Worm (Caenorhabditis elegans) whole organism, dauer: Measurements from ENCODE around the gene C45H4.13.
"Not testable (repeated sequence)": the region's sequence is repeated elsewhere in the genome, so short reads cannot be mapped to it uniquely, and the experiment has no call there.

Source experiments
- unc-62 ChIP-seq: sonication (generic microtip); optimal IDR thresholded peaks from 2 replicates; lab custom pipeline; 2017; ENCODE audit warnings: missing biosample characterization, missing genetic modification reagents, missing genetic modification characterization

Gene C45H4.13

DNA sequence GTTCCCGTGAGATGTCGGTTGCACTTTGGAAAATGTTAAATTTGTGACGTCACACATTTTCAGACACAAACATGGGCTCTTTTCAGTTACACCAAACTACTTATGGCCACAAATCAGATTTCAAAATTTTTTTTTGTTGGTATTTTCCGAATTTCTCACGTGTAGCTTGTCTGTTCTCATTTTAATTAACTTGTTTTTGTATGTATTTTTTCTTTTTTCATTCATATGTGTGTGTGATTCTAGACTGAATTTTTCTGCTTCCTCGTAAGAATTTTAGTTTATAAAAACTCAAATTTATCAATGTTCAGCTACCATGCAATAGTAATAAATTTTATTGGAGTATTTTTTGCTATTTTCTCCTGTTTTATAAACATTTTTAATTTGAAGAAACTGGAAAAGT, 6.1 kb upstream of the C45H4.13 start, which contains the start of gene srbc-22:
Gene srbc-22, plus strand, starts transcription at position 301 of the 400 bp plus-strand sequence.
- TF ChIP-seq unc-62 (GFP tag; lab: Kevin White, UChicago): no peak

- no peak for TF ChIP-seq unc-62 (GFP tag; lab: Kevin White, UChicago)
These were observed 4.5 kb upstream of the C45H4.13 start, which contains the start of gene srbc-21 for ce11 chrV:2155232-2155631. TSS of gene srbc-21 (plus strand) at chrV:2155532.

DNA sequence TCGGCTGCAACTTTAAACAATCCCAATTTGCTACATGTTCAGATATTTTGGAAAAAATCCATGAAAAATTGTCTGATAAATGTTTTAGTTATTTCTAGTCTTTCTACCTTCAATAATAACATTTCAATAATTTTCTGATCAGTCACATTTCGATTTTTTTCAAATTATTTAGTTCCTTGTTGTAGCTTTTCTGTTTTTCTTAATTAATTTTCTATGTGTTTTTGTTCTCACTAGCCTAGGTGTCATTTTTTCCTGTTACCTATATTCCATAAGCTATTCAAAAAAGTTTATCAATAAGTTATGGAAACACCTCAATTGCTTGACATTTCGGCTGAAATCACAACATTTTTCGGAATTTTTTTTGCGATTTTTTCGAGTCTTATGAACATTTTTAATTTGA, 2.5 kb upstream of the C45H4.13 start, which contains the start of gene srbc-23:
Gene srbc-23, plus strand, starts transcription at position 301 of the 400 bp plus-strand sequence.
- TF ChIP-seq unc-62 (GFP tag; lab: Kevin White, UChicago): no peak

DNA sequence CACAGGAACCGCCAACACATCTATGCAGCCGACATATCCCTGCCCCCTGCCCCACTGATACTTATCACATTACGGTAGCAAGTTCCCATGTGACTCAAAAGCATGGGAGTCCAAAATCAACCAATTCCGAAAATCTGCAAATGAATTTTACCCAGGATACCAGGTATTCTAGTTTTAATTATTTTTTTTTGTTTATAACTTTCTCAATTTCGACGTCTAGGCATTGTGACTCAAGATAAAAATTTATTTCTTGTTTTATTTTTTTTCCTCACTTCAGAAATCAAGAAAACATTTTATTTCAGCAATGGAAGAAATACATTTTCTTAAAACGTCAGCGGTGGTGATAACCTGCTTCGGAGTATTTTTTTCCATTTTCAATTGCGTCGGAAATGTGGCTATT, 682 bp upstream of the C45H4.13 start, which contains the start of gene srbc-24:
Gene srbc-24, plus strand, starts transcription at position 301 of the 400 bp plus-strand sequence.
- no peak for TF ChIP-seq unc-62 (GFP tag; lab: Kevin White, UChicago)

DNA sequence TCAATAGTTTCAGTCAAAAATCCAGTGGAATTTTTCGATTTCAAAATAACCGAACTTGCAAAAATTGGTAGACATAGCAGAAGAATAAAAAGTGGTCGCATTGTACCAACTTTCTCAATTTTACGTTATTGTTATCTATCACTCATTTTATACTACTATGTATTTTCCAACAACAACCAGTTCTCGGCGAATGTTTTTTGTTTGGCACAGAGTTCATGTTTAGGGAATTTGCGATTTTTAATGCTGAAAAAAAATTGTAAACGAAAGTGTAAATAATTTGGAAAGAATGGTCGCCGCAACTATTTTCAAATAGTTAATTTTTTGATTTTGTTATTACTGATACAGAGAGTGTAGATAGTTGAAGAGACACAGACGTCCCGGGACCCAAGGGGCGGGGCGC, 1.3 kb downstream of the C45H4.13 start, which contains the start of gene C45H4.21:
Gene C45H4.21, minus strand, starts transcription at position 101 of the 400 bp plus-strand sequence.
- no peak for TF ChIP-seq unc-62 (GFP tag; lab: Kevin White, UChicago)

- TF ChIP-seq unc-62 (GFP tag; lab: Kevin White, UChicago): no peak
These were observed 4.0 kb downstream of the C45H4.13 start, which contains the start of gene srbc-20 for ce11 chrV:2146795-2147194. TSS of gene srbc-20 (plus strand) at chrV:2147095.

DNA sequence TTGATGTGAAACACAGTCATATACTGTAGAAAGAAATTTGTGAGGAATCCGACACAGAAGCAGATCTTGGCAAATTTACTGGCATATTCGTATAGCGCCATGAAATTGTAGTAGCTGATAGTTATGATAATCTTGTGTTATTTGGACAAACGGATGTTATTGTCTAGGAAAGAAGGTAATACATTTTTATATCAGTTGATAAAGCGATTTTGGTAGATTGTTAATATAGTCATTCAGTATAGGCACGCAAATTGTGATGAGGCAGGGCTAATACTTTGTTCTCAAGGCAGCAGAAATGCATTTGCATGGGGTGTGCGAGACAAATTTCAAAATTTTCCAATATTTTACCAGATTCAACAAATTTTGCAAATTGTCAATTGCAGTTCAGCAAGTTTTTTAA, 4.7 kb downstream of the C45H4.13 start, which contains the start of gene str-52:
Gene str-52, minus strand, starts transcription at position 101 of the 400 bp plus-strand sequence.
- TF ChIP-seq unc-62 (GFP tag; lab: Kevin White, UChicago): no peak

DNA sequence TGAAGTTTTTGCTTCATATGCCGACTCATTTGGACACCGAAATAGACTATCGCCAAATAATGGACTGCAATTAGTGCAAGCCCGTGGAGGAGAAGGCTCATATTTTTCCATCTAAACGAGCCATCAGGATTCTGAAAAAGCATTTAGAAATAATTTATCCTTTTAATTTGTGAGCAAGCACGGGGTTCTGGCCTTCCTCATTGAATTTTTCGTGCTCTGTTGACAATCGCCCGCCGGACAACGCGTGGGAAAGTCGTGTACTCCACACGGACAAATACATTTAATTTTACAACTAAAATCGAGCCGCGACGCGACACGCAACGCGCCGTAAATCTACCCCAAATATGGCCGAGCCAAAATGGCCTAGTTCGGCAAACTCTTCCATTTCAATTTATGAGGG, 6.4 kb downstream of the C45H4.13 start, which contains the start of gene F22F7.12:
Gene F22F7.12, minus strand, starts transcription at position 101 of the 400 bp plus-strand sequence.
- TF ChIP-seq unc-62 (GFP tag; lab: Kevin White, UChicago): not testable (repeated sequence)

DNA sequence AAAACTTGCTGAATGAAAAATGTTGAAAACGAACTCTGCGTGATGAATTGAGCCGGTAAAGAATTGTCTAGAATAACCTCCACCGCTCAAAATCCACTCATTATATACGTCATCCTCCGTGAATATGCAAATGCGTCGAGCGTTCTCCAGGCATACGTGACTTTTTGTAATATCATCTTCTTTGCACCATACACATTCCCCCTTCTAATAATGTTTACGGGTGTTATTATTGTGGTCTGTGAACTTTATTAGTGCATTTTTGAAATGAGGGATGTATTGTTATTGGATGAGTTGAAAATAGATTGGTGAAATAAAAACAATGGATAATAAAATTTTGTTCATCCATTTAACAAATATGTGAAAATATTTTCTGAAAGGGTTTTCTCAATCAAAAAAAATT, 10.9 kb downstream of the C45H4.13 start, which contains the start of gene F22F7.7:
Gene F22F7.7, minus strand, starts transcription at position 125 of the 400 bp plus-strand sequence.
- no peak for TF ChIP-seq unc-62 (GFP tag; lab: Kevin White, UChicago)

DNA sequence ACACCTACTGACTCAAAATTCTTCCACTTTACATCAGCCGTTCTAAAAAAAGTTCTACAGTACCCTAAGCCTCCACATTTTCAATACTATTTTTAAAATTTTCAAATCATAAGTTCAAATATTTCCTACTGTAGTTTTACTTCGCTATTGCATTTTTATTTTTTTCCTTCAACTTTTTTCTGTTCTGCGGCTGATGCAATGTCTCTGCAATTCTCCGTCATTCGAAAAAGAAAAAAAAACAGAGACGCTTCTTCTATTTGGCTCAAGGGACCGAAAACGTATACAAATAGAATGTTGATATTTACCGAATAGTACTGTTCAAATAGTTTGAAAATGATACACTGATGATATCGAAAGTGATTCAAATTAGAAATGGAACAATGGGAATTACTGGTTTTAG, 12.5 kb downstream of the C45H4.13 start:
- TF ChIP-seq unc-62 (GFP tag; lab: Kevin White, UChicago): no peak

DNA sequence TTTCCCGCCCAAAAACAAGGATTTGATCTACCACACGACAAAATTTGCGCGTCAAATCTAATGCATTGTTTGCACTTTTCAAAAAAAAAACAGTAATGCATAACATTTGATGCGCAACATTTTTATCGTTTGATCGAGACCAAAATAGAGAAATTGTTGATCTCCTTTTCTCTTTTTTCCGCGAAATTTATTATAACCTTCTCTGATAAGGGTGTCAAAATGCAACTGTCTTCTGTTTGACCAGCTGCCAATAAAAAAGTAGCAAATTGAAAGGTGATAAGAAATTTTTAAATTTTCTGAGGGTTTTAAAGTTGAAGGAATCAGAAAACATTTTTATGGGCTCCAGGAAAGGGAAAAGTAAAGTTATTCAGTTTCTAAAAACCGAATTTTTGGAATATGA, 13.8 kb downstream of the C45H4.13 start:
- no peak for TF ChIP-seq unc-62 (GFP tag; lab: Kevin White, UChicago)

- no peak for TF ChIP-seq unc-62 (GFP tag; lab: Kevin White, UChicago)
These were observed 15.5 kb downstream of the C45H4.13 start for ce11 chrV:2135323-2135722.

DNA sequence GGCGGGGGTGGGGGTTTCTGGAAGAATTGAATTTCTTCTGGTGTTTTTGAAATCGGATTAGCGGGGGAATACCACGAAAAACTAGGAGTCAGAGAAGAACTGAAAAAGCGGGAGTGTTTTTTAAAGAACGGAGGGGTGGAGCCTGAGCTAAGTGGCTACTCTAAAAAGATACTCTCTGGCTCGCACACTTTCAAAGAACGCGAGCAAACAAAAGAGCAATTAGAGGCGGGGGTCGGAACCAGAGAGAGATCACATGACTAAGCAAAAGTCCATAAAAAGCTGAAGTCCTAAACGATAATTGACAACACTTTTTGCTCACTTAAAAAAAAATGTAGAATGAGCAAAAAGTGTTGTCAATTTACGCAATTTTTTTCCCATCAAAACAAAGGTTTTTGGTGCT, 16.4 kb downstream of the C45H4.13 start:
- TF ChIP-seq unc-62 (GFP tag; lab: Kevin White, UChicago): no peak

DNA sequence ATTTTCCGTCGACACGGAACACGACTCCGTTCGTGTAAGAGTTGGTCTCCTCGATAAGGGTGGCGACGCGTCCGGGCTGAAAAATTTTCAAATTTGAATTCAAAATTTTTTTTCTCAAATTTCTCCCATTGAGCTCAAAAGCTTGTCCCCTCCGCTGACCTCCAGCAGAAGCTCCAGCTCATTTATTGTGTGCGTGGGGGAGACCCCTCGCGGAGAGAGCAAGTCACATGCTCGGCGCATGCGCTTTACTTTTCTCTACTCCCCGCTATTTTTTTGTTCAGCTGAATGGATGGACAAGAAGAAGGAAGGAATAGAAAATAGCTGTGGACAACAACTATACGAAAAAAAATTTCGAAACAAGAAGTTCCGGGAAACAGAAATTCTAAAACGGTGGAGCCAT, 17.3 kb downstream of the C45H4.13 start:
- no peak for TF ChIP-seq unc-62 (GFP tag; lab: Kevin White, UChicago)

DNA sequence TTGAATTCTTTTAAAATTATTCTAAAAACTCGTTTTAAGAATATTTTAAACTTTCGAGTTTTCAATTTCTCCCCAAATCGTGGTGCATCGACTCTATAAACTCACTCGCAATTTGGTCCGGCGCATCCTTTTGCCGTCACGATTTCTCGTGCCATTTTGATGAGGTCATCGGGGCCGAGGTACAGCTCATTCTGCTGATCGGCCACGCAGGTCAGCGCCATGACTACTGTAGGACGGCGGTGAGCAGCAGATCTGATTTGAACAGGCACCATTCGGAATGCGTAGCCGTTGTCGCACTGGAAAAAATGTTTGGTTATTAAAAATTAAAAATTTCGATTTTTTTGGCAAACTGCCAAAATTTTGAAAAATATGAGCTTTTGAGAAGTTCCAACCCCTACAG, 18.1 kb downstream of the C45H4.13 start:
- no peak for TF ChIP-seq unc-62 (GFP tag; lab: Kevin White, UChicago)

ce11 chrV:2126996-2127585, 23.7 kb downstream of the C45H4.13 start, which contains the start of gene ldp-1:
TSS of gene ldp-1 (plus strand) at chrV:2127535.
- TF ChIP-seq unc-62 (GFP tag; lab: Kevin White, UChicago): no peak

ce11 chrV:2126554-2126953, 24.2 kb downstream of the C45H4.13 start:
- no peak for TF ChIP-seq unc-62 (GFP tag; lab: Kevin White, UChicago)
